Fruit fly (Drosophila melanogaster): Measurements from ENCODE around the gene Rop.
A peak's percentile ranks its signal among the peaks of the same experiment; 100 is the strongest.

The Rop gene

DNA sequence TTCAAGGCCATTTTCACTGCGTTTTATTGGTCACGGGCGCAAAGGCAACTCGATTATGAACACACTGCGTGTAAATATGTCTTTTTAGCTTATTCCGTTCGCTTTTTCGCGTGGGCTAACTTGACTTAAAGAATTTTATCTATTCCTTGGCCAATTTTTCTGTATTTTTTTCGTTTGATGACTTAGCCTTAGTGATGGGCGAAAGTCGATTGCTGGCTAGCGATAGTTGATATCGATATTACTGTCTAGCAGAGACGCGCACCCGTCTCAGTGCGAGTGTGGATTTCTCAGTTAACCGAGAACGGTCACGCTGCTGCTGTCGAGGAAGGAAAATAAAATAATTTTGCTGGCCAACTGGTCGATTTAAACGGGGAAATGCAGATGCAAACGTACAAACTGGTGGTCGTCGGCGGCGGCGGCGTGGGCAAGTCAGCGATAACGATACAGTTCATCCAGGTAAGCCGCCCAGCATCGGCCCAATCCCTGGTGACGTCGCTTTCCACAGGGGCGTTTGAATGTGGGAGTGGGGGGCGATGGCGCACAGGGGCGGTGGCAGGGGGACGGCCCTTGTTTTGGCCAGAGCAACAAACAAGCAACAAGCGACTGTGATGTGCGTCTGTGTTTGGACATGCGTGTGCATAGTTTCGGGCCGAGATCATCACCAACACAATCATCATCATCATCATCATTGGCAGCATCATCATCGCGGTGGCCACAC is at the start of gene Rop, which contains the start of gene Ras64B (continued):
- TF ChIP-seq HLH4C (GFP tag; IDR thresholded peaks at IDR 0.05; ENCODE audit: partially characterized antibody) (peak; percentile 68), vfl (GFP tag; optimal IDR thresholded peaks at IDR 0.05) (no peak), CG14965 (GFP tag; optimal IDR thresholded peaks at IDR 0.05; ENCODE audit: borderline replicate concordance) (no peak), chif (GFP tag; optimal IDR thresholded peaks at IDR 0.05) (no peak), CG3281 (GFP tag; optimal IDR thresholded peaks at IDR 0.05) (no peak), bbx (GFP tag; IDR thresholded peaks at IDR 0.05; ENCODE audit: partially characterized antibody) (peak; percentile 81), CG10147 (GFP tag; optimal IDR thresholded peaks at IDR 0.05) (peak; percentile 33), chm (GFP tag; IDR thresholded peaks at IDR 0.05) (no peak), sug (tag; optimal IDR thresholded peaks at IDR 0.05) (peak; percentile 49), trh (GFP tag; optimal IDR thresholded peaks at IDR 0.05) (no peak), CG17385 (GFP tag; optimal IDR thresholded peaks at IDR 0.05) (no peak), grau (tag; optimal IDR thresholded peaks at IDR 0.05) (peak; percentile 38), CG11695 (GFP tag; IDR thresholded peaks at IDR 0.05) (no peak), cad (GFP tag; optimal IDR thresholded peaks at IDR 0.05) (no peak), MTF-1 (GFP tag; optimal IDR thresholded peaks at IDR 0.05; ENCODE audit: borderline replicate concordance) (peak; percentile 82), pum (GFP tag; optimal IDR thresholded peaks at IDR 0.05) (no peak), btn (GFP tag; optimal IDR thresholded peaks at IDR 0.05) (no peak), Camta (GFP tag; optimal IDR thresholded peaks at IDR 0.05) (no peak), CG2129 (GFP tag; IDR thresholded peaks at IDR 0.05; ENCODE audit: partially characterized antibody) (peak; percentile 45; the same call in 1 of the 2 replicates), Sry-δ (GFP tag; optimal IDR thresholded peaks at IDR 0.05) (peak; percentile 99), HmgZ (tag; optimal IDR thresholded peaks at IDR 0.05) (peak; percentile 89), CG1024 (GFP tag; IDR thresholded peaks at IDR 0.05) (no peak), Vsx1 (GFP tag; optimal IDR thresholded peaks at IDR 0.05) (no peak), Side (GFP tag; optimal IDR thresholded peaks at IDR 0.05) (no peak), Hr51 (GFP tag; optimal IDR thresholded peaks at IDR 0.05) (peak in 1 of 2 experiments; percentile 39), lola (GFP tag; optimal IDR thresholded peaks at IDR 0.05) (no peak), scrt (GFP tag; optimal IDR thresholded peaks at IDR 0.05) (peak; percentile 67), CG11504 (tag; optimal IDR thresholded peaks at IDR 0.05) (no peak), CG2712 (tag; optimal IDR thresholded peaks at IDR 0.05) (peak; percentile 51), emc (GFP tag; optimal IDR thresholded peaks at IDR 0.05) (no peak), CG2889 (GFP tag; IDR thresholded peaks at IDR 0.05) (no peak), CG14014 (GFP tag; IDR thresholded peaks at IDR 0.05) (no peak), zfh1 (GFP tag; IDR thresholded peaks at IDR 0.05) (no peak), CG4282 (GFP tag; optimal IDR thresholded peaks at IDR 0.05) (no peak), CG10959 (GFP tag; IDR thresholded peaks at IDR 0.05) (no peak), CG8478 (optimal IDR thresholded peaks at IDR 0.05) (no peak)

DNA sequence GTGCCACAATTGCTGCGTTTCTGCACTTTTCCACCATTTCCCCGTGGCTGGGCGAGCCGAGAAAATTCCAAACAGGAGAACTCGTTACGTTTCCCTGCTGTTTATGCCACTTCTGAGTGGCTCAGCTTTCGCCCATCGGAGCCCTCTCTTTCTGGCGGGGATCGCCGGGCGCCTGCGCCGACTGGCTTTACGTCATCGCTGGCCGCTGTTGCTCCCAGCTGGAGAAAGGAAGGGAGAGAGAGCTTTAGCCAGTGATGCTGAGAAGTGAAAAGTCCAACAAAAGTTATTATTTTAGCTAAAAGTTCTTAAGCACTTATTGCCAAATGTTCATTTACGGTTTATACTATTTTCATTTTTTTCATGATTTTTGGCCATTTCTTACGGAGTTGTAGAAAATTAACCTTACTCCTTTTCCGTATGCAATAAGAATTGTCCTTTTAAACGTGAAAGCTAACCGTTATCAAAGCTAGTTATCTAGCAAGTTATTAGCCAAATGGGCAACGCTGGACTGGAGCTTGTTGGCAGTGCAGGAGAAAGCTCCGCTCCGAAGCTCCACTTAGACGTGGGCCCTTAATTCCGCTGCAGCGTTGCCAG is 49.2 kb upstream of the Rop start, which contains the start of the genes Teh2 and tipE:
Gene Teh2, minus strand, starts transcription at position 94 of the 594 bp plus-strand sequence.
Gene tipE, plus strand, starts transcription at position 570 of the 594 bp plus-strand sequence.
- TF ChIP-seq NC2β (GFP tag; optimal IDR thresholded peaks at IDR 0.05) = no peak
- peak; percentile 3 to 18 for TF ChIP-seq Trl (optimal IDR thresholded peaks at IDR 0.05)
- TF ChIP-seq Trl (GFP tag; optimal IDR thresholded peaks at IDR 0.05) = no peak
- peak; percentile 5 for TF ChIP-seq CG15514 (GFP tag; optimal IDR thresholded peaks at IDR 0.05)
- TF ChIP-seq CG7786 (GFP tag; optimal IDR thresholded peaks at IDR 0.05) = no peak
- peak; percentile 86 for TF ChIP-seq Sry-β (GFP tag; optimal IDR thresholded peaks at IDR 0.05)
- peak in 1 of 2 experiments; percentile 50 for TF ChIP-seq Pdp1 (GFP tag; optimal IDR thresholded peaks at IDR 0.05)
- TF ChIP-seq ewg (GFP tag; optimal IDR thresholded peaks at IDR 0.05) = peak; percentile 89
- TF ChIP-seq CG18599 (GFP tag; optimal IDR thresholded peaks at IDR 0.05) = peak; percentile 16
- TF ChIP-seq fu2 (GFP tag; optimal IDR thresholded peaks at IDR 0.05) = no peak
- peak; percentile 23 for TF ChIP-seq CG9437 (GFP tag; optimal IDR thresholded peaks at IDR 0.05)
- peak; percentile 3 for TF ChIP-seq CG3995 (GFP tag; optimal IDR thresholded peaks at IDR 0.05)
- TF ChIP-seq CG2120 (GFP tag; optimal IDR thresholded peaks at IDR 0.05) = peak; percentile 18
- TF ChIP-seq row (GFP tag; IDR thresholded peaks at IDR 0.05) = peak; percentile 58
- peak; percentile 61 for TF ChIP-seq Ets65A (GFP tag)
